Worm (Caenorhabditis elegans) whole organism, L4 larva: ENCODE data around the gene dmsr-6.

Experiments
- Y105C5A.15 ChIP-seq: fragments of 200-800 bp; sonication (Bioruptor generic); IDR thresholded peaks from 2 replicates; pipeline ENCODE4 v1.3.6; 2022; ENCODE audit warnings: missing genetic modification characterization, missing compliant biosample characterization
- ZK337.2 ChIP-seq: fragments of 200-800 bp; sonication (Bioruptor generic); IDR thresholded peaks from 2 replicates; pipeline ENCODE4 v1.3.6; 2022; ENCODE audit warnings: missing genetic modification reagents, missing genetic modification characterization, missing compliant biosample characterization
- ama-1 ChIP-seq: fragments of 150-350 bp; optimal IDR thresholded peaks from 2 replicates; lab custom pipeline; 2014; ENCODE audit warnings: inconsistent platforms, mixed read lengths
- duxl-1 ChIP-seq: sonication (generic microtip); optimal IDR thresholded peaks from 2 replicates; lab custom pipeline; 2016; ENCODE audit warnings: mild to moderate bottlenecking, missing genetic modification characterization, moderate library complexity, missing compliant biosample characterization; ENCODE audit not compliant: poor library complexity
- hif-1 ChIP-seq, 2 experiments: sonication (generic microtip); optimal IDR thresholded peaks; 2 replicates each; lab custom pipeline; 2016 to 2017; ENCODE audit warnings: missing compliant biosample characterization in 2 of 2, missing genetic modification characterization in 2 of 2, missing genetic modification reagents in 2 of 2, missing genotype in 2 of 2, mild to moderate bottlenecking in 1 of 2
- lin-15B ChIP-seq: fragments of 150-350 bp; sonication (generic microtip); optimal IDR thresholded peaks from 3 replicates; lab custom pipeline; 2014; ENCODE audit warnings: missing biosample characterization, missing genetic modification characterization
- nhr-25 ChIP-seq: sonication (generic microtip); optimal IDR thresholded peaks from 2 replicates; lab custom pipeline; 2017; ENCODE audit warnings: missing genetic modification characterization, mild to moderate bottlenecking, missing compliant biosample characterization, antibody characterized with exemption, moderate library complexity, borderline replicate concordance; ENCODE audit not compliant: insufficient read depth
- nhr-77 ChIP-seq: fragments of 150-350 bp; optimal IDR thresholded peaks from 2 replicates; lab custom pipeline; 2014; ENCODE audit warnings: missing biosample characterization, missing genetic modification characterization
- pha-4 ChIP-seq, 2 experiments: fragments of 150-350 bp in 1 of 2; fragments of 200-800 bp in 1 of 2; sonication (Bioruptor generic) in 1 of 2; IDR thresholded peaks in 1 of 2; optimal IDR thresholded peaks in 1 of 2; 2 replicates each; pipeline versions ENCODE4 v1.3.6 to Lab custom; 2014 to 2022; ENCODE audit warnings: missing genetic modification characterization in 2 of 2, missing genetic modification reagents in 2 of 2, missing biosample characterization in 1 of 2, missing compliant biosample characterization in 1 of 2
- unc-62 ChIP-seq, 3 experiments: fragments of 150-350 bp in 1 of 3; sonication (generic microtip); optimal IDR thresholded peaks in 2 of 3; peaks in 1 of 3; 1 replicate in 1 of 3; 2 replicates in 2 of 3; lab custom pipeline; 2014 to 2017; ENCODE audit warnings: missing biosample characterization in 3 of 3, missing genetic modification characterization in 3 of 3, missing genetic modification reagents in 3 of 3, missing genotype in 1 of 3
- zip-11 ChIP-seq: fragments of 200-800 bp; sonication (Bioruptor generic); IDR thresholded peaks from 2 replicates; pipeline ENCODE4 v1.3.6; 2022; ENCODE audit warnings: missing genetic modification characterization, missing compliant biosample characterization
- ztf-11 ChIP-seq: fragments of 150-350 bp; optimal IDR thresholded peaks from 2 replicates; lab custom pipeline; 2014; ENCODE audit warnings: missing biosample characterization, missing genetic modification characterization

- TF ChIP-seq nhr-77 (no peak), zip-11 (GFP tag; lab: Robert Waterston, UW) (no peak), lin-15B (no peak), unc-62 (GFP tag; optimal IDR thresholded peaks at IDR 0.05 in 1 of 2; lab: Kevin White, UChicago) (no peak), unc-62 (tag; optimal IDR thresholded peaks at IDR 0.05; lab: Kevin White, UChicago) (no peak), duxl-1 (tag; lab: Kevin White, UChicago) (no peak), nhr-25 (tag; lab: Kevin White, UChicago) (no peak), Y105C5A.15 (GFP tag; lab: Robert Waterston, UW) (no peak), ama-1 (lab: Kevin White, UChicago) (no peak), pha-4 (GFP tag; IDR thresholded peaks at IDR 0.05; lab: Robert Waterston, UW) (no peak), pha-4 (tag; optimal IDR thresholded peaks at IDR 0.05; lab: Kevin White, UChicago) (no peak), ZK337.2 (GFP tag; lab: Robert Waterston, UW) (no peak), ztf-11 (tag; lab: Kevin White, UChicago) (no peak), hif-1 (tag; optimal IDR thresholded peaks at IDR 0.05; lab: Kevin White, UChicago) (no peak)
Observed at ce11 chrII:14497848-14498247, 42.4 kb downstream of the dmsr-6 start, which contains the start of gene dhs-8.
